Worm (Caenorhabditis elegans) whole organism, L4/young adult: ENCODE measurements around the gene dpy-28.

ENCODE experiments used
- W03F9.2 ChIP-seq: fragments of 150-350 bp; optimal IDR thresholded peaks from 2 replicates; lab custom pipeline; 2014; ENCODE audit warnings: missing biosample characterization, missing genetic modification characterization
- dao-5 ChIP-seq: sonication (generic microtip); optimal IDR thresholded peaks from 2 replicates; lab custom pipeline; 2016; ENCODE audit warnings: missing genotype, missing genetic modification characterization, moderate library complexity, missing compliant biosample characterization
- him-1 ChIP-seq: sonication (generic microtip); optimal IDR thresholded peaks from 2 replicates; lab custom pipeline; 2016; ENCODE audit warnings: missing genotype, missing genetic modification reagents, missing genetic modification characterization, missing compliant biosample characterization

Gene dpy-28

ce11 chrIII:10813886-10814285 lies 51.0 kb downstream of the dpy-28 start:
- TF ChIP-seq dao-5 (tag; lab: Kevin White, UChicago): no peak

ce11 chrIII:10815199-10815598 lies 52.3 kb downstream of the dpy-28 start:
- TF ChIP-seq dao-5 (tag; lab: Kevin White, UChicago) (no peak), W03F9.2 (no peak), him-1 (tag; lab: Kevin White, UChicago) (no peak)

- TF ChIP-seq W03F9.2 (no peak), him-1 (tag; lab: Kevin White, UChicago) (no peak), dao-5 (tag; lab: Kevin White, UChicago) (no peak)
Observed at ce11 chrIII:10816045-10816444, 53.1 kb downstream of the dpy-28 start.

ce11 chrIII:10816800-10817418 lies 54.0 kb downstream of the dpy-28 start, which contains the start of gene sca-1:
Gene sca-1, minus strand, starts transcription at chrIII:10816850.
- TF ChIP-seq dao-5 (tag; lab: Kevin White, UChicago): no peak
- TF ChIP-seq him-1 (tag; lab: Kevin White, UChicago): no peak
- no peak for TF ChIP-seq W03F9.2

- TF ChIP-seq dao-5 (tag; lab: Kevin White, UChicago) (no peak), him-1 (tag; lab: Kevin White, UChicago) (no peak), W03F9.2 (peak; percentile 27)
Observed at ce11 chrIII:10818364-10818763, 55.4 kb downstream of the dpy-28 start.

DNA sequence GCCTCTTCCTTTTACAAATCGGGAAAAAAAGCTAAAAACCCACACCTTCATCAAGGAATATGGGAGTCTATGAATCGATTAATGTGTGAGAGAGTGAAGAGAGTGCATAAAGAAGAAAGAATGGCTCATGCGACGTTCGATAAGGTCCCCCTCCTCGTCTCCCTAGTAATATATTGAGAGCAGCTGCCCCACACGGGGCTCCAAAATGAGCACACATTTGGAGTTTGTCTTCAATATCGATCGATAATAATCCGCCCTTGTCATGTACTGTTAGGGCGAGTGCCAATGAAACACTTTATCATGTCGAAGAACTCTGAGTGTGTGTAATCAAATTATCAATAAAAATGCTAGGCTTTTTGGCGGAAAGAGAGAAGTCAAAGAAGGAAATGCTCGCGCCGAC lies 56.3 kb downstream of the dpy-28 start:
- no peak for TF ChIP-seq W03F9.2
- no peak for TF ChIP-seq him-1 (tag; lab: Kevin White, UChicago)
- TF ChIP-seq dao-5 (tag; lab: Kevin White, UChicago): no peak

DNA sequence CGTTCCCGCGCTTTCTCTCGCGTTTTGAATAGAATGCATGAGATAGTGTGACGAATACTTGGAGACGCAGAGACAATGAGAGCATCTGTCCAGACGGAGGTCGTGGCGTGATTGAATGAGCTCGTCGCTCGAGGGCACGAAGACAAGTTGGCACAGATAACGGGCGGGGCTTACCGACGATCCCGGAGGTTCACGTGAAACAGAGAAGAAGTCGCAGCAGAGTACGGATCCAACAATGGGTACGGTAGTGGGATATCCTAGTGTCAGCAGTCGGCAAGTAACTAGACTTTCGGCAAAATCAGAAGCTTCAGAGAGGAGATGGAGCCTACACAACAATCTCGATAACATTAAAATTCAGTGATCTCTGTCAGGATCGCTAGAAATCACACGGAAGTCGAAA lies 56.8 kb downstream of the dpy-28 start:
- TF ChIP-seq him-1 (tag; lab: Kevin White, UChicago): no peak
- no peak for TF ChIP-seq W03F9.2
- TF ChIP-seq dao-5 (tag; lab: Kevin White, UChicago): no peak

- TF ChIP-seq dao-5 (tag; lab: Kevin White, UChicago): no peak
- TF ChIP-seq him-1 (tag; lab: Kevin White, UChicago): no peak
- TF ChIP-seq W03F9.2: peak; percentile 5
Observed at ce11 chrIII:10820592-10821242, 57.8 kb downstream of the dpy-28 start.

ce11 chrIII:10822494-10823113 lies 59.7 kb downstream of the dpy-28 start:
- TF ChIP-seq W03F9.2 (no peak), him-1 (tag; lab: Kevin White, UChicago) (no peak), dao-5 (tag; lab: Kevin White, UChicago) (no peak)

DNA sequence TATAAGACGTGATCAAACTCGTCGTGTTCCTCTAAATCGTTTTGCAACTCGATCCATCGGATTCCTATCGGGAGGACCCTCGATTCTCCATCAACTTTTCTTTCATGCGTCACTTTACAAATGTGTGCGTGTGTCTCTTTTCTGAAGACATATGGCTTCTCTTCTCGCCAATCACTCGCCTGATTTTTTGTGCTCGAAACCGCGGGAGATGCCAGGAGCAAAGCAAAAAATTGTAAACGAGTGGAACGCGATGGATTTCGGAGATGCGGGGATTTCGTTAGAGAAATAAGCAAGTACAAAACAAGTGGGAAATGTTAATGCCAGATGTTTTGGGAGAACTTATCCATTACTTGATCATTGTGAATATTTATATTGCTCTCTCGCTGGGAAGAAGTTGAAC lies 61.3 kb downstream of the dpy-28 start:
- TF ChIP-seq W03F9.2: no peak
- no peak for TF ChIP-seq him-1 (tag; lab: Kevin White, UChicago)
- TF ChIP-seq dao-5 (tag; lab: Kevin White, UChicago): no peak

- no peak for TF ChIP-seq W03F9.2
- no peak for TF ChIP-seq dao-5 (tag; lab: Kevin White, UChicago)
- TF ChIP-seq him-1 (tag; lab: Kevin White, UChicago): no peak
Observed at ce11 chrIII:10825088-10825487, 62.2 kb downstream of the dpy-28 start.
